Worm (Caenorhabditis elegans) whole organism, mixed stage, embryonic: ENCODE measurements around the gene rps-24.
A peak's percentile ranks its signal among the peaks of the same experiment; 100 is the strongest.

ENCODE experiments used
- M03D4.4 ChIP-seq: sonication (generic microtip); optimal IDR thresholded peaks from 2 replicates; lab custom pipeline; 2017; ENCODE audit warnings: mild to moderate bottlenecking, missing genetic modification characterization, missing compliant biosample characterization
- bed-3 ChIP-seq: fragments of 200-800 bp; sonication (Bioruptor generic); optimal IDR thresholded peaks from 3 replicates; lab custom pipeline; 2018; ENCODE audit warnings: mild to moderate bottlenecking, missing genetic modification characterization, moderate library complexity, missing compliant biosample characterization
- blmp-1 ChIP-seq: fragments of 150-350 bp; optimal IDR thresholded peaks from 2 replicates; lab custom pipeline; 2014; ENCODE audit warnings: missing biosample characterization, missing genetic modification characterization
- ceh-39 ChIP-seq: fragments of 150-350 bp; optimal IDR thresholded peaks from 2 replicates; lab custom pipeline; 2014; ENCODE audit warnings: missing biosample characterization, missing genetic modification characterization
- ceh-43 ChIP-seq: fragments of 200-800 bp; sonication (Bioruptor generic); optimal IDR thresholded peaks from 2 replicates; lab custom pipeline; 2018; ENCODE audit warnings: mild to moderate bottlenecking, missing genetic modification characterization, moderate library complexity, missing compliant biosample characterization
- ceh-83 ChIP-seq: fragments of 200-800 bp; sonication (Bioruptor generic); optimal IDR thresholded peaks from 2 replicates; lab custom pipeline; 2018; ENCODE audit warnings: mild to moderate bottlenecking, missing genetic modification characterization, missing compliant biosample characterization
- ces-1 ChIP-seq: fragments of 150-350 bp; optimal IDR thresholded peaks from 2 replicates; lab custom pipeline; 2014; ENCODE audit warnings: missing biosample characterization, missing genetic modification reagents, missing genetic modification characterization
- cnd-1 ChIP-seq: fragments of 200-800 bp; sonication (Bioruptor generic); optimal IDR thresholded peaks from 2 replicates; lab custom pipeline; 2018; ENCODE audit warnings: mild to moderate bottlenecking, missing genetic modification characterization, missing compliant biosample characterization
- drap-1 ChIP-seq: fragments of 200-800 bp; sonication (Bioruptor generic); optimal IDR thresholded peaks from 3 replicates; lab custom pipeline; 2018; ENCODE audit warnings: mild to moderate bottlenecking, missing genetic modification characterization, missing compliant biosample characterization
- elt-1 ChIP-seq: sonication (generic microtip); optimal IDR thresholded peaks from 2 replicates; lab custom pipeline; 2017; ENCODE audit warnings: missing genetic modification characterization, mild to moderate bottlenecking, missing compliant biosample characterization, antibody characterized with exemption, moderate library complexity, borderline replicate concordance; ENCODE audit not compliant: insufficient read depth
- elt-3 ChIP-seq: fragments of 150-350 bp; optimal IDR thresholded peaks from 2 replicates; lab custom pipeline; 2014; ENCODE audit warnings: missing biosample characterization, missing genetic modification characterization
- flh-1 ChIP-seq: fragments of 200-800 bp; sonication (Bioruptor generic); optimal IDR thresholded peaks from 2 replicates; lab custom pipeline; 2018; ENCODE audit warnings: mild to moderate bottlenecking, missing genetic modification characterization, moderate library complexity, missing compliant biosample characterization
- ham-2 ChIP-seq: fragments of 200-800 bp; sonication (Bioruptor generic); optimal IDR thresholded peaks from 2 replicates; lab custom pipeline; 2018; ENCODE audit warnings: mild to moderate bottlenecking, missing genetic modification characterization, missing compliant biosample characterization
- hlh-1 ChIP-seq: fragments of 150-350 bp; optimal IDR thresholded peaks from 2 replicates; lab custom pipeline; 2014; ENCODE audit warnings: missing biosample characterization, missing genetic modification reagents, missing genetic modification characterization
- lin-13 ChIP-seq: fragments of 150-350 bp; optimal IDR thresholded peaks from 2 replicates; lab custom pipeline; 2014; ENCODE audit warnings: missing biosample characterization, missing genetic modification characterization
- lin-32 ChIP-seq: fragments of 200-800 bp; sonication (Bioruptor generic); optimal IDR thresholded peaks from 2 replicates; lab custom pipeline; 2018; ENCODE audit warnings: mild to moderate bottlenecking, missing genetic modification characterization, missing compliant biosample characterization
- lsy-2 ChIP-seq: fragments of 150-350 bp; optimal IDR thresholded peaks from 2 replicates; lab custom pipeline; 2014; ENCODE audit warnings: missing biosample characterization, missing genetic modification characterization
- mab-5 ChIP-seq: fragments of 150-350 bp; optimal IDR thresholded peaks from 2 replicates; lab custom pipeline; 2014; ENCODE audit warnings: missing biosample characterization, missing genetic modification characterization
- mep-1 ChIP-seq: fragments of 150-350 bp; optimal IDR thresholded peaks from 2 replicates; lab custom pipeline; 2017; ENCODE audit warnings: missing biosample characterization, missing genetic modification reagents, missing genetic modification characterization, inconsistent platforms
- mls-2 ChIP-seq: sonication (generic microtip); optimal IDR thresholded peaks from 2 replicates; lab custom pipeline; 2016; ENCODE audit warnings: mild to moderate bottlenecking, missing genetic modification characterization, moderate library complexity, missing compliant biosample characterization
- nhr-12 ChIP-seq: fragments of 150-350 bp; optimal IDR thresholded peaks from 2 replicates; lab custom pipeline; 2014; ENCODE audit warnings: missing biosample characterization, missing genetic modification characterization
- nhr-2 ChIP-seq: fragments of 150-350 bp; optimal IDR thresholded peaks from 2 replicates; lab custom pipeline; 2014; ENCODE audit warnings: missing biosample characterization, missing genetic modification characterization
- nhr-237 ChIP-seq: fragments of 150-350 bp; optimal IDR thresholded peaks from 2 replicates; lab custom pipeline; 2014; ENCODE audit warnings: missing biosample characterization, missing genetic modification characterization
- nhr-28 ChIP-seq: fragments of 150-350 bp; optimal IDR thresholded peaks from 2 replicates; lab custom pipeline; 2014; ENCODE audit warnings: missing biosample characterization, missing genetic modification characterization
- nhr-76 ChIP-seq: sonication (generic microtip); optimal IDR thresholded peaks from 2 replicates; lab custom pipeline; 2017; ENCODE audit warnings: missing biosample characterization, missing genetic modification characterization
- pha-4 ChIP-seq: fragments of 150-350 bp; optimal IDR thresholded peaks from 2 replicates; lab custom pipeline; 2018; ENCODE audit warnings: missing biosample characterization, missing genetic modification reagents, missing genetic modification characterization
- sem-2 ChIP-seq: fragments of 200-800 bp; sonication (Bioruptor generic); optimal IDR thresholded peaks from 2 replicates; lab custom pipeline; 2018; ENCODE audit warnings: mild to moderate bottlenecking, missing genetic modification characterization, missing compliant biosample characterization
- snpc-4 ChIP-seq: fragments of 150-350 bp; optimal IDR thresholded peaks from 2 replicates; lab custom pipeline; 2014; ENCODE audit warnings: missing biosample characterization, missing genetic modification characterization
- sptf-1 ChIP-seq: sonication (generic microtip); optimal IDR thresholded peaks from 2 replicates; lab custom pipeline; 2017; ENCODE audit warnings: mild to moderate bottlenecking, missing genetic modification characterization, moderate library complexity, missing compliant biosample characterization
- tbx-8 ChIP-seq: fragments of 200-800 bp; sonication (Bioruptor generic); optimal IDR thresholded peaks from 2 replicates; lab custom pipeline; 2018; ENCODE audit warnings: mild to moderate bottlenecking, missing genetic modification characterization, moderate library complexity, missing compliant biosample characterization
- unc-120 ChIP-seq: sonication (generic microtip); optimal IDR thresholded peaks from 2 replicates; lab custom pipeline; 2017; ENCODE audit warnings: missing genetic modification characterization, missing compliant biosample characterization; ENCODE audit not compliant: poor library complexity, severe bottlenecking
- unc-39 ChIP-seq: fragments of 150-350 bp; optimal IDR thresholded peaks from 2 replicates; lab custom pipeline; 2014; ENCODE audit warnings: missing biosample characterization, missing genetic modification characterization
- unc-62 ChIP-seq: fragments of 150-350 bp; optimal IDR thresholded peaks from 2 replicates; lab custom pipeline; 2014; ENCODE audit warnings: missing biosample characterization, missing genetic modification reagents, missing genetic modification characterization
- zip-8 ChIP-seq: fragments of 150-350 bp; optimal IDR thresholded peaks from 2 replicates; lab custom pipeline; 2014; ENCODE audit warnings: missing biosample characterization, missing genetic modification characterization
- ztf-11 ChIP-seq: fragments of 150-350 bp; optimal IDR thresholded peaks from 2 replicates; lab custom pipeline; 2014; ENCODE audit warnings: missing biosample characterization, missing genetic modification characterization

rps-24 gene

ce11 chrIV:383135-383731 is 2.5 kb upstream of the rps-24 start, which contains the start of gene spl-1:
Gene spl-1, minus strand, starts transcription at chrIV:383185.
- no peak for TF ChIP-seq mep-1 (tag; lab: Kevin White, UChicago)
- TF ChIP-seq cnd-1: no peak
- TF ChIP-seq ztf-11 (tag; lab: Kevin White, UChicago): no peak
- TF ChIP-seq flh-1: no peak

- TF ChIP-seq unc-120 (tag; lab: Kevin White, UChicago) (no peak), flh-1 (no peak), nhr-12 (tag; lab: Kevin White, UChicago) (no peak), blmp-1 (tag; lab: Kevin White, UChicago) (no peak), lsy-2 (tag; lab: Kevin White, UChicago) (no peak), ceh-83 (GFP tag; lab: Kevin White, UChicago) (no peak)
Measured at ce11 chrIV:386576-386975, 889 bp downstream of the rps-24 start, which contains the start of gene T07A9.14. Gene T07A9.14, plus strand, starts transcription at chrIV:386699.

ce11 chrIV:387283-388048 is 1.8 kb downstream of the rps-24 start:
- TF ChIP-seq nhr-237 (tag; lab: Kevin White, UChicago): no peak
- TF ChIP-seq unc-39 (tag; lab: Kevin White, UChicago): no peak
- TF ChIP-seq nhr-2 (tag; lab: Kevin White, UChicago): no peak
- TF ChIP-seq mab-5 (tag; lab: Kevin White, UChicago): no peak
- TF ChIP-seq ceh-39: no peak
- TF ChIP-seq, all 35 proteins: peak for 0

DNA sequence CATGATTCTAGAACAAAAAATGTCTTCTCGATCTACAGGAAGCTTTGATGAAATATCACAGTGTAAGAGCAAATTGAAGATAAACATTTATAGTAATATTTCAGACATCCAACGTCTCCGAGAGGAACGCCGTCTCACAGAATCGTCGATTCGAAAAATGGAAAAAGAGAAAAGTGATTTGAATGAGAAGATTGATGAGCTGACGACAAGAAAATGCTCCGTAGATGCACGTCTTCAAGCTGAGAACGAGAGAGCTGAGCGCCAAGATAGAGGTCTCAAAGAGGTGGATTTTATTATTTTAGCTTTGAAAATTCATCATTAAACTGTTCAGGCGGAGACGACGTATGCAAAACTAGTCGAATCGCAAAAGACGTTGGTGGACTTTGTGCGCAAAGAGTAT is 2.4 kb downstream of the rps-24 start, which contains the start of gene ssna-1:
TSS of gene ssna-1 (plus strand) at position 12 of the 400 bp plus-strand sequence.
- TF ChIP-seq elt-3 (tag; lab: Kevin White, UChicago) (no peak), nhr-237 (tag; lab: Kevin White, UChicago) (no peak), drap-1 (GFP tag; lab: Kevin White, UChicago) (no peak), zip-8 (tag; lab: Kevin White, UChicago) (no peak), mab-5 (tag; lab: Kevin White, UChicago) (no peak), lsy-2 (tag; lab: Kevin White, UChicago) (no peak), lin-32 (GFP tag; lab: Kevin White, UChicago) (no peak), ceh-39 (no peak)

- no peak for TF ChIP-seq zip-8 (tag; lab: Kevin White, UChicago)
- TF ChIP-seq pha-4 (tag; lab: Kevin White, UChicago): peak; percentile 98
- no peak for TF ChIP-seq elt-3 (tag; lab: Kevin White, UChicago)
- peak; percentile 92 for TF ChIP-seq tbx-8 (GFP tag; lab: Kevin White, UChicago)
- peak; percentile 76 for TF ChIP-seq unc-39 (tag; lab: Kevin White, UChicago)
- peak; percentile 96 for TF ChIP-seq mep-1 (tag; lab: Kevin White, UChicago)
- TF ChIP-seq sptf-1 (tag; lab: Kevin White, UChicago): peak; percentile 99
- peak; percentile 98 for TF ChIP-seq ceh-83 (GFP tag; lab: Kevin White, UChicago)
- TF ChIP-seq hlh-1 (tag; lab: Kevin White, UChicago): peak; percentile 93
- peak; percentile 96 for TF ChIP-seq ceh-43 (GFP tag; lab: Kevin White, UChicago)
- TF ChIP-seq M03D4.4 (tag; lab: Kevin White, UChicago): peak; percentile 98
- peak; percentile 97 for TF ChIP-seq drap-1 (GFP tag; lab: Kevin White, UChicago)
- TF ChIP-seq unc-120 (tag; lab: Kevin White, UChicago): peak; percentile 98
- TF ChIP-seq ztf-11 (tag; lab: Kevin White, UChicago): peak; percentile 95
- peak; percentile 93 for TF ChIP-seq flh-1
- TF ChIP-seq nhr-12 (tag; lab: Kevin White, UChicago): peak; percentile 96
- TF ChIP-seq unc-62 (GFP tag; lab: Kevin White, UChicago): peak; percentile 42
- TF ChIP-seq sem-2 (GFP tag; lab: Kevin White, UChicago): peak; percentile 92
- TF ChIP-seq ham-2 (GFP tag; lab: Kevin White, UChicago): peak; percentile 98
- TF ChIP-seq mls-2 (tag; lab: Kevin White, UChicago): peak; percentile 99
- TF ChIP-seq ces-1 (GFP tag; lab: Kevin White, UChicago): peak; percentile 87
- TF ChIP-seq nhr-237 (tag; lab: Kevin White, UChicago): peak; percentile 91
- peak; percentile 98 for TF ChIP-seq cnd-1
- TF ChIP-seq mab-5 (tag; lab: Kevin White, UChicago): peak; percentile 90
- no peak for TF ChIP-seq nhr-28 (tag; lab: Kevin White, UChicago)
- TF ChIP-seq elt-1 (tag; lab: Kevin White, UChicago): peak; percentile 14
- TF ChIP-seq bed-3 (GFP tag; lab: Kevin White, UChicago): peak; percentile 93
- TF ChIP-seq blmp-1 (tag; lab: Kevin White, UChicago): peak; percentile 87
- TF ChIP-seq snpc-4: no peak
- TF ChIP-seq ceh-39: peak; percentile 83
- TF ChIP-seq lin-32 (GFP tag; lab: Kevin White, UChicago): peak; percentile 95
- peak; percentile 97 for TF ChIP-seq nhr-76
- TF ChIP-seq lsy-2 (tag; lab: Kevin White, UChicago): peak; percentile 87
- peak; percentile 58 for TF ChIP-seq nhr-2 (tag; lab: Kevin White, UChicago)
- peak; percentile 97 for TF ChIP-seq lin-13 (tag; lab: Kevin White, UChicago)
Measured at ce11 chrIV:390279-390678, 4.6 kb downstream of the rps-24 start, which contains the start of the genes ears-2 and uncp-18. Gene ears-2, minus strand, starts transcription at chrIV:390468. Gene uncp-18, plus strand, starts transcription at chrIV:390560.
